Worm (Caenorhabditis elegans): ENCODE results near the gene ifo-1.

ifo-1 gene

ce11 chrIV:7312620-7313194, 13.8 kb downstream of the ifo-1 start (continued):
- TF ChIP-seq ama-1 (optimal IDR thresholded peaks at IDR 0.05) (no peak), ama-1 (GFP tag; optimal IDR thresholded peaks at IDR 0.05) (peak in 1 of 2 experiments; percentile 58), lin-26 (GFP tag; IDR thresholded peaks at IDR 0.05) (peak; percentile 5; the same call in 1 of the 2 replicates), B0336.3 (GFP tag; IDR thresholded peaks at IDR 0.05) (peak; percentile 79), lin-54 (GFP tag; optimal IDR thresholded peaks at IDR 0.05) (peak; percentile 50), F33H1.4 (GFP tag; IDR thresholded peaks at IDR 0.05) (peak; percentile 40), hrde-1 (tag; optimal IDR thresholded peaks at IDR 0.05; ENCODE audit: borderline replicate concordance) (peak; percentile 50), aptf-3 (GFP tag; IDR thresholded peaks at IDR 0.05) (no peak), aptf-2 (GFP tag; conservative IDR thresholded peaks at IDR 0.05) (no peak), K12H6.12 (tag; optimal IDR thresholded peaks at IDR 0.05) (no peak), hlh-12 (tag; optimal IDR thresholded peaks at IDR 0.05) (no peak), madf-3 (GFP tag; IDR thresholded peaks at IDR 0.05) (peak; percentile 6; the same call in 1 of the 2 replicates), bed-1 (GFP tag; IDR thresholded peaks at IDR 0.05) (0 out of 2 replicates have a peak, but pooled peaks have one; percentile 23), madf-6 (GFP tag; IDR thresholded peaks at IDR 0.05) (no peak; the same call in none of the 2 replicates), snpc-1.1 (tag; optimal IDR thresholded peaks at IDR 0.05; ENCODE audit: insufficient read depth) (peak; percentile 18), C17E4.6 (GFP tag; IDR thresholded peaks at IDR 0.05) (no peak), snpc-3.4 (tag; optimal IDR thresholded peaks at IDR 0.05) (peak; percentile 51)

ce11 chrIV:7310842-7311241, 15.6 kb downstream of the ifo-1 start:
- TF ChIP-seq rec-8 (tag; optimal IDR thresholded peaks at IDR 0.05) (no peak), aptf-2 (GFP tag; conservative IDR thresholded peaks at IDR 0.05) (no peak), ceh-40 (GFP tag; IDR thresholded peaks at IDR 0.05) (no peak), ets-4 (GFP tag; optimal IDR thresholded peaks at IDR 0.05) (no peak), F22D6.2 (tag; optimal IDR thresholded peaks at IDR 0.05) (no peak), lin-54 (GFP tag; optimal IDR thresholded peaks at IDR 0.05) (no peak), D2030.7 (GFP tag; IDR thresholded peaks at IDR 0.05) (no peak), nhr-90 (tag; optimal IDR thresholded peaks at IDR 0.05) (no peak), ztf-26 (tag; optimal IDR thresholded peaks at IDR 0.05) (no peak), snpc-1.3 (tag; optimal IDR thresholded peaks at IDR 0.05; ENCODE audit: insufficient read depth) (no peak), cebp-1 (GFP tag; IDR thresholded peaks at IDR 0.05) (no peak), cebp-1 (tag; optimal IDR thresholded peaks at IDR 0.05) (no peak), egl-18 (GFP tag; IDR thresholded peaks at IDR 0.05) (no peak)

ce11 chrIV:7310410-7310809, 16.1 kb downstream of the ifo-1 start, which contains the start of gene grl-4:
grl-4 (minus strand) TSS chrIV:7310760.
- TF ChIP-seq F57A8.1 (GFP tag; optimal IDR thresholded peaks at IDR 0.05) (no peak), egrh-3 (GFP tag; IDR thresholded peaks at IDR 0.05) (peak; percentile 53; the same call in 1 of the 2 replicates), ztf-28 (GFP tag; IDR thresholded peaks at IDR 0.05) (0 out of 2 replicates have a peak, but pooled peaks have one; percentile 12), Y67H2A.10 (GFP tag; conservative IDR thresholded peaks at IDR 0.05) (no peak), C17E4.6 (GFP tag; IDR thresholded peaks at IDR 0.05) (no peak), F33H1.4 (GFP tag; IDR thresholded peaks at IDR 0.05) (no peak), ekl-4 (GFP tag; IDR thresholded peaks at IDR 0.05) (no peak)

ce11 chrIV:7309678-7310077, 16.8 kb downstream of the ifo-1 start:
- no peak for TF ChIP-seq nhr-120 (GFP tag; IDR thresholded peaks at IDR 0.05)

All from whole organism, young adult.